Fruit fly (Drosophila melanogaster) whole organism, embryonic: Measurements from ENCODE around the gene aop.
A peak's percentile ranks its signal among the peaks of the same experiment; 100 is the strongest.

Source experiments
- Blimp-1 ChIP-seq: fragments of 200-800 bp; sonication (Bioruptor generic); optimal IDR thresholded peaks from 3 replicates; lab custom pipeline; 2018; ENCODE audit warnings: missing biosample characterization, missing genetic modification characterization, mild to moderate bottlenecking, moderate library complexity, missing genetic modification reagents
- CG11560 ChIP-seq: fragments of 200-800 bp; sonication (Bioruptor generic); IDR thresholded peaks from 3 replicates; pipeline ENCODE4 v1.3.6; 2022; ENCODE audit warnings: missing biosample characterization, missing genetic modification characterization
- CG12299 ChIP-seq: fragments of 200-800 bp; sonication (Bioruptor generic); optimal IDR thresholded peaks from 2 replicates; lab custom pipeline; 2018; ENCODE audit warnings: missing biosample characterization, mild to moderate bottlenecking, missing genetic modification characterization
- CG13123 ChIP-seq: fragments of 200-800 bp; sonication (Bioruptor generic); optimal IDR thresholded peaks from 2 replicates; lab custom pipeline; 2016; ENCODE audit warnings: missing biosample characterization, missing genetic modification characterization
- CG13624 ChIP-seq: fragments of 200-800 bp; sonication (Bioruptor generic); optimal IDR thresholded peaks from 2 replicates; lab custom pipeline; 2016; ENCODE audit warnings: missing biosample characterization, missing genetic modification characterization
- CG1603 ChIP-seq: fragments of 200-800 bp; sonication (Bioruptor generic); optimal IDR thresholded peaks from 2 replicates; lab custom pipeline; 2019; ENCODE audit warnings: missing biosample characterization, mild to moderate bottlenecking, missing genetic modification characterization, moderate library complexity
- CG16813 ChIP-seq: fragments of 200-800 bp; sonication (Bioruptor generic); IDR thresholded peaks from 3 replicates; pipeline ENCODE4 v1.3.6; 2022; ENCODE audit warnings: missing biosample characterization, missing genetic modification characterization; ENCODE audit not compliant: partially characterized antibody
- CG2875 ChIP-seq: fragments of 200-800 bp; sonication (Bioruptor generic); optimal IDR thresholded peaks from 2 replicates; lab custom pipeline; 2017; ENCODE audit warnings: missing biosample characterization, mild to moderate bottlenecking, missing genetic modification characterization, missing genetic modification reagents
- CG4730 ChIP-seq: fragments of 200-800 bp; sonication (Bioruptor generic); IDR thresholded peaks from 2 replicates; pipeline ENCODE4 v1.3.6; 2022; ENCODE audit warnings: missing biosample characterization, missing genetic modification characterization
- CG6272 ChIP-seq: fragments of 200-800 bp; sonication (Bioruptor generic); IDR thresholded peaks from 2 replicates; pipeline ENCODE4 v1.3.6; 2022; ENCODE audit warnings: missing biosample characterization, missing genetic modification characterization
- CG6654 ChIP-seq: fragments of 200-800 bp; sonication (Bioruptor generic); optimal IDR thresholded peaks from 2 replicates; lab custom pipeline; 2017; ENCODE audit warnings: missing biosample characterization, mild to moderate bottlenecking, missing genetic modification characterization
- CG6689 ChIP-seq: fragments of 200-800 bp; sonication (Bioruptor generic); IDR thresholded peaks from 2 replicates; pipeline ENCODE4 v1.3.6; 2022; ENCODE audit warnings: missing biosample characterization, missing genetic modification characterization
- CG8944 ChIP-seq: fragments of 200-800 bp; sonication (Bioruptor generic); optimal IDR thresholded peaks from 3 replicates; lab custom pipeline; 2016; ENCODE audit warnings: missing biosample characterization, missing genetic modification characterization
- Chrac-16 ChIP-seq: fragments of 200-800 bp; sonication (Bioruptor generic); optimal IDR thresholded peaks from 3 replicates; lab custom pipeline; 2016; ENCODE audit warnings: missing biosample characterization, missing genetic modification characterization
- D19B ChIP-seq: fragments of 200-800 bp; sonication (Bioruptor generic); optimal IDR thresholded peaks from 2 replicates; lab custom pipeline; 2017; ENCODE audit warnings: missing biosample characterization, mild to moderate bottlenecking, missing genetic modification characterization
- Dad ChIP-seq: fragments of 200-800 bp; sonication (Bioruptor generic); optimal IDR thresholded peaks from 3 replicates; lab custom pipeline; 2016; ENCODE audit warnings: missing biosample characterization, missing genetic modification characterization
- Dip2 ChIP-seq: fragments of 200-800 bp; sonication (Bioruptor generic); IDR thresholded peaks from 2 replicates; pipeline ENCODE4 v1.3.6; 2022; ENCODE audit warnings: missing biosample characterization, missing genetic modification characterization
- Doc2 ChIP-seq: fragments of 200-800 bp; sonication (Bioruptor generic); IDR thresholded peaks from 2 replicates; pipeline ENCODE4 v1.3.6; 2022; ENCODE audit warnings: missing biosample characterization, missing genetic modification characterization
- Doc3 ChIP-seq: fragments of 200-800 bp; sonication (Bioruptor generic); IDR thresholded peaks from 3 replicates; pipeline ENCODE4 v1.3.6; 2022; ENCODE audit warnings: missing biosample characterization, missing genetic modification characterization; ENCODE audit not compliant: partially characterized antibody
- E2f2 ChIP-seq: fragments of 200-800 bp; sonication (Bioruptor generic); IDR thresholded peaks from 2 replicates; pipeline ENCODE4 v1.3.6; 2022; ENCODE audit warnings: missing biosample characterization, missing genetic modification characterization
- Lpt ChIP-seq: fragments of >200 bp; optimal IDR thresholded peaks from 2 replicates; lab custom pipeline; 2018; ENCODE audit warnings: missing biosample characterization, missing genetic modification characterization
- Max ChIP-seq: fragments of 200-800 bp; sonication (Bioruptor generic); optimal IDR thresholded peaks from 2 replicates; lab custom pipeline; 2016; ENCODE audit warnings: missing biosample characterization, mild to moderate bottlenecking, missing genetic modification characterization
- Neu2 ChIP-seq: fragments of 200-800 bp; sonication (Bioruptor generic); optimal IDR thresholded peaks from 3 replicates; lab custom pipeline; 2016; ENCODE audit warnings: missing biosample characterization, missing genetic modification characterization, borderline replicate concordance
- Pdp1 ChIP-seq, 2 experiments: fragments of 200-800 bp; sonication (Bioruptor generic); optimal IDR thresholded peaks; 3 replicates each; lab custom pipeline; 2016; ENCODE audit warnings: missing biosample characterization in 2 of 2, missing genetic modification characterization in 2 of 2, mild to moderate bottlenecking in 1 of 2, moderate library complexity in 1 of 2
- Trl ChIP-seq, 3 experiments: fragments of >200 bp in 2 of 3; fragments of 200-800 bp in 1 of 3; sonication (Bioruptor generic) in 1 of 3; optimal IDR thresholded peaks; 2 replicates in 1 of 3; 3 replicates in 2 of 3; lab custom pipeline; 2016 to 2017; ENCODE audit warnings: missing biosample characterization in 1 of 3, missing genetic modification characterization in 1 of 3
- ab ChIP-seq: fragments of 200-800 bp; sonication (Bioruptor generic); optimal IDR thresholded peaks from 2 replicates; lab custom pipeline; 2016; ENCODE audit warnings: missing biosample characterization, missing genetic modification characterization
- ash1 ChIP-seq: fragments of 200-800 bp; sonication (Bioruptor generic); optimal IDR thresholded peaks from 2 replicates; lab custom pipeline; 2018; ENCODE audit warnings: missing biosample characterization, mild to moderate bottlenecking, missing genetic modification characterization
- bsh ChIP-seq, 2 experiments: fragments of 200-800 bp; sonication (Bioruptor generic); optimal IDR thresholded peaks; 2 replicates each; lab custom pipeline; 2017 to 2018; ENCODE audit warnings: mild to moderate bottlenecking in 2 of 2, missing biosample characterization in 2 of 2, missing genetic modification characterization in 2 of 2, moderate library complexity in 1 of 2
- chinmo ChIP-seq: fragments of 200-800 bp; sonication (Bioruptor generic); IDR thresholded peaks from 4 replicates; pipeline ENCODE4 v1.3.6; 2022; ENCODE audit warnings: missing biosample characterization, missing genetic modification characterization; ENCODE audit not compliant: partially characterized antibody
- chn ChIP-seq: fragments of 200-800 bp; sonication (Bioruptor generic); optimal IDR thresholded peaks from 2 replicates; lab custom pipeline; 2016; ENCODE audit warnings: missing biosample characterization, missing genetic modification characterization
- croc ChIP-seq: fragments of 200-800 bp; sonication (Bioruptor generic); conservative IDR thresholded peaks from 3 replicates; pipeline ENCODE4 v1.3.6; 2022; ENCODE audit warnings: missing biosample characterization, missing genetic modification characterization
- disco-r ChIP-seq: fragments of 200-800 bp; sonication (Bioruptor generic); optimal IDR thresholded peaks from 2 replicates; lab custom pipeline; 2016; ENCODE audit warnings: missing biosample characterization, missing genetic modification characterization
- dpn ChIP-seq, 2 experiments: fragments of 200-800 bp; sonication (Bioruptor generic); optimal IDR thresholded peaks; 3 replicates each; lab custom pipeline; 2016; ENCODE audit warnings: missing biosample characterization in 2 of 2, missing genetic modification characterization in 2 of 2
- fd64A ChIP-seq: fragments of 200-800 bp; sonication (Bioruptor generic); optimal IDR thresholded peaks from 3 replicates; lab custom pipeline; 2018; ENCODE audit warnings: missing biosample characterization, mild to moderate bottlenecking, missing genetic modification characterization
- gfzf ChIP-seq: fragments of 200-800 bp; sonication (Bioruptor generic); optimal IDR thresholded peaks from 2 replicates; lab custom pipeline; 2016; ENCODE audit warnings: missing biosample characterization, mild to moderate bottlenecking, missing genetic modification characterization, moderate library complexity
- gsb-n ChIP-seq: fragments of 200-800 bp; sonication (Bioruptor generic); optimal IDR thresholded peaks from 3 replicates; lab custom pipeline; 2018; ENCODE audit warnings: missing biosample characterization, mild to moderate bottlenecking, missing genetic modification characterization
- ham ChIP-seq: fragments of 200-800 bp; sonication (Bioruptor generic); IDR thresholded peaks from 2 replicates; pipeline ENCODE4 v1.3.6; 2022; ENCODE audit warnings: missing biosample characterization, missing genetic modification characterization
- jumu ChIP-seq: fragments of 200-800 bp; sonication (Bioruptor generic); optimal IDR thresholded peaks from 3 replicates; lab custom pipeline; 2016; ENCODE audit warnings: missing biosample characterization, missing genetic modification characterization
- luna ChIP-seq: fragments of 200-800 bp; sonication (Bioruptor generic); optimal IDR thresholded peaks from 2 replicates; lab custom pipeline; 2016; ENCODE audit warnings: missing biosample characterization, missing genetic modification characterization
- pan ChIP-seq, 4 experiments: fragments of >200 bp in 3 of 4; fragments of 200-800 bp in 1 of 4; sonication (Bioruptor generic) in 1 of 4; optimal IDR thresholded peaks in 3 of 4; IDR thresholded peaks in 1 of 4; 2 replicates each; pipeline versions ENCODE4 v1.3.6 to Lab custom; 2017 to 2022; ENCODE audit warnings: missing biosample characterization in 2 of 4, missing genetic modification characterization in 2 of 4, mixed read lengths in 1 of 4
- pb ChIP-seq: fragments of 200-800 bp; sonication (Bioruptor generic); optimal IDR thresholded peaks from 3 replicates; lab custom pipeline; 2016; ENCODE audit warnings: missing biosample characterization, missing genetic modification characterization
- pnt ChIP-seq: fragments of 200-800 bp; sonication (Bioruptor generic); optimal IDR thresholded peaks from 3 replicates; lab custom pipeline; 2016; ENCODE audit warnings: missing biosample characterization, missing genetic modification characterization
- rib ChIP-seq: fragments of 200-800 bp; sonication (Bioruptor generic); IDR thresholded peaks from 2 replicates; pipeline ENCODE4 v1.3.6; 2022; ENCODE audit warnings: missing biosample characterization, missing genetic modification characterization
- sc ChIP-seq, 3 experiments: fragments of >200 bp in 2 of 3; fragments of 200-800 bp in 1 of 3; sonication (Bioruptor generic) in 1 of 3; optimal IDR thresholded peaks; 2 replicates in 2 of 3; 3 replicates in 1 of 3; lab custom pipeline; 2017; ENCODE audit warnings: mild to moderate bottlenecking in 1 of 3, missing biosample characterization in 1 of 3, missing genetic modification characterization in 1 of 3, missing genetic modification reagents in 1 of 3
- sima ChIP-seq: fragments of 200-800 bp; sonication (Bioruptor generic); optimal IDR thresholded peaks from 2 replicates; lab custom pipeline; 2016; ENCODE audit warnings: missing biosample characterization, missing genetic modification characterization
- sisA ChIP-seq: fragments of 200-800 bp; sonication (Bioruptor generic); IDR thresholded peaks from 2 replicates; pipeline ENCODE4 v1.3.6; 2022; ENCODE audit warnings: missing biosample characterization, missing genetic modification characterization
- sqz ChIP-seq: fragments of 200-800 bp; sonication (Bioruptor generic); optimal IDR thresholded peaks from 3 replicates; lab custom pipeline; 2018; ENCODE audit warnings: missing biosample characterization, mild to moderate bottlenecking, missing genetic modification characterization

The aop gene

dm6 chr2L:2202018-2202852 lies 23.7 kb upstream of the aop start (continued):
- TF ChIP-seq bsh (GFP tag; optimal IDR thresholded peaks at IDR 0.05; lab: Kevin White, UChicago): peak; percentile 99 to 100
- peak; percentile 31 for TF ChIP-seq gfzf
- peak; percentile 100 for TF ChIP-seq gsb-n (tag; lab: Kevin White, UChicago)
- peak; percentile 99 for TF ChIP-seq chn (GFP tag; lab: Kevin White, UChicago)
- TF ChIP-seq sqz: peak; percentile 98
- no peak for TF ChIP-seq Lpt (GFP tag; lab: Kevin White, UChicago)
- peak; percentile 99 for TF ChIP-seq CG1603 (tag; lab: Kevin White, UChicago)
- TF ChIP-seq ham: 0 out of 2 replicates have a peak, but pooled peaks have one; percentile 35
- peak; percentile 86 for TF ChIP-seq Doc2 (GFP tag; lab: Robert Waterston, UW)
- peak; percentile 99 for TF ChIP-seq fd64A
- TF ChIP-seq CG12299: peak; percentile 97
- peak; percentile 99 for TF ChIP-seq CG6689
- TF ChIP-seq Max (GFP tag; lab: Kevin White, UChicago): peak; percentile 98
- peak; percentile 17 for TF ChIP-seq D19B (GFP tag; lab: Kevin White, UChicago)
- TF ChIP-seq pb (GFP tag; lab: Kevin White, UChicago): peak; percentile 94
- no peak for TF ChIP-seq sc (optimal IDR thresholded peaks at IDR 0.05; lab: Kevin White, UChicago)
- peak; percentile 100 for TF ChIP-seq sc (GFP tag; optimal IDR thresholded peaks at IDR 0.05; lab: Kevin White, UChicago)
- peak; percentile 66 for TF ChIP-seq Doc3 (GFP tag; lab: Robert Waterston, UW)
- TF ChIP-seq Dip2: peak; percentile 64
- TF ChIP-seq rib (GFP tag; lab: Robert Waterston, UW): peak; percentile 47; the same call in 1 of the 2 replicates
- TF ChIP-seq Neu2: peak; percentile 96
- peak; percentile 98 for TF ChIP-seq CG4730 (GFP tag; lab: Robert Waterston, UW)
- peak; percentile 94 for TF ChIP-seq CG6654 (GFP tag; lab: Kevin White, UChicago)
- TF ChIP-seq CG6272: peak; percentile 98
- TF ChIP-seq CG13123 (GFP tag; lab: Kevin White, UChicago): peak; percentile 98
- TF ChIP-seq CG16813 (GFP tag; lab: Robert Waterston, UW): peak; percentile 76
- peak; percentile 89 for TF ChIP-seq E2f2 (GFP tag; lab: Robert Waterston, UW)
- peak; percentile 99 for TF ChIP-seq sisA (GFP tag; lab: Robert Waterston, UW)
- no peak for TF ChIP-seq pan (optimal IDR thresholded peaks at IDR 0.05; lab: Kevin White, UChicago)
- peak in 1 of 2 experiments; percentile 99 for TF ChIP-seq pan (GFP tag; optimal IDR thresholded peaks at IDR 0.05 in 1 of 2, IDR thresholded peaks at IDR 0.05 in 1 of 2)
- peak; percentile 99 for TF ChIP-seq Chrac-16
- peak; percentile 97 for TF ChIP-seq Dad (GFP tag; lab: Kevin White, UChicago)
- TF ChIP-seq ash1: peak; percentile 23
- TF ChIP-seq Trl (optimal IDR thresholded peaks at IDR 0.05; lab: Kevin White, UChicago): peak; percentile 27 to 79
- TF ChIP-seq Trl (GFP tag; optimal IDR thresholded peaks at IDR 0.05; lab: Kevin White, UChicago): peak; percentile 98
- peak; percentile 97 to 98 for TF ChIP-seq dpn (GFP tag; optimal IDR thresholded peaks at IDR 0.05; lab: Kevin White, UChicago)
- peak; percentile 100 for TF ChIP-seq CG2875 (GFP tag; lab: Kevin White, UChicago)
- TF ChIP-seq CG11560 (tag; lab: Robert Waterston, UW): peak; percentile 86
- TF ChIP-seq sima (GFP tag; lab: Kevin White, UChicago): peak; percentile 90
- TF ChIP-seq jumu (GFP tag; lab: Kevin White, UChicago): peak; percentile 98
- TF ChIP-seq Pdp1 (GFP tag; optimal IDR thresholded peaks at IDR 0.05; lab: Kevin White, UChicago): peak; percentile 97 to 98
- peak; percentile 98 for TF ChIP-seq pnt (GFP tag; lab: Kevin White, UChicago)
- TF ChIP-seq croc (GFP tag; lab: Robert Waterston, UW): peak; percentile 100
- TF ChIP-seq disco-r (GFP tag; lab: Kevin White, UChicago): peak; percentile 96
- TF ChIP-seq chinmo (GFP tag; lab: Robert Waterston, UW): peak; percentile 73; the same call in 1 of the 4 replicates
- TF ChIP-seq CG8944 (GFP tag; lab: Kevin White, UChicago): peak; percentile 97
- TF ChIP-seq ab (GFP tag; lab: Kevin White, UChicago): peak; percentile 95
- no peak for TF ChIP-seq luna (GFP tag; lab: Kevin White, UChicago)
- peak; percentile 99 for TF ChIP-seq Blimp-1 (GFP tag; lab: Kevin White, UChicago)
- peak; percentile 94 for TF ChIP-seq CG13624
